Fruit fly (Drosophila melanogaster) whole organism, prepupa: Measurements from ENCODE around the gene Or92a.

Source experiments
- CG10631 ChIP-seq: fragments of 200-800 bp; sonication (Bioruptor generic); optimal IDR thresholded peaks from 2 replicates; lab custom pipeline; 2016; ENCODE audit warnings: missing biosample characterization, missing genetic modification characterization
- CG10669 ChIP-seq: fragments of 200-800 bp; sonication (Bioruptor generic); optimal IDR thresholded peaks from 3 replicates; lab custom pipeline; 2018; ENCODE audit warnings: missing biosample characterization, mild to moderate bottlenecking, missing genetic modification characterization, moderate library complexity
- CG11294 ChIP-seq: fragments of 200-800 bp; sonication (Bioruptor generic); IDR thresholded peaks from 2 replicates; pipeline ENCODE4 v1.3.6; 2022; ENCODE audit warnings: missing biosample characterization, missing genetic modification characterization
- CG11902 ChIP-seq: fragments of 200-800 bp; sonication (Bioruptor generic); optimal IDR thresholded peaks from 3 replicates; lab custom pipeline; 2016; ENCODE audit warnings: missing biosample characterization, missing genetic modification characterization
- CG15336 ChIP-seq: fragments of 200-800 bp; sonication (Bioruptor generic); IDR thresholded peaks from 2 replicates; pipeline ENCODE4 v1.3.6; 2022; ENCODE audit warnings: missing biosample characterization, missing genetic modification characterization
- CG16779 ChIP-seq: fragments of 200-800 bp; sonication (Bioruptor generic); optimal IDR thresholded peaks from 3 replicates; lab custom pipeline; 2017; ENCODE audit warnings: missing biosample characterization, mild to moderate bottlenecking, missing genetic modification characterization
- CG3032 ChIP-seq: fragments of 200-800 bp; optimal IDR thresholded peaks from 2 replicates; lab custom pipeline; 2019; ENCODE audit warnings: missing biosample characterization, mild to moderate bottlenecking, missing genetic modification characterization, moderate library complexity
- CG34406 ChIP-seq: fragments of 200-800 bp; sonication (Bioruptor generic); optimal IDR thresholded peaks from 3 replicates; lab custom pipeline; 2016; ENCODE audit warnings: missing biosample characterization, missing genetic modification characterization
- CG4318 ChIP-seq: fragments of 200-800 bp; sonication (Bioruptor generic); optimal IDR thresholded peaks from 3 replicates; lab custom pipeline; 2017; ENCODE audit warnings: missing biosample characterization, mild to moderate bottlenecking, missing genetic modification characterization
- CG6163 ChIP-seq: fragments of 200-800 bp; sonication (Bioruptor generic); IDR thresholded peaks from 3 replicates; pipeline ENCODE4 v1.3.6; 2022; ENCODE audit warnings: missing biosample characterization, missing genetic modification characterization
- CG6276 ChIP-seq: fragments of 200-800 bp; sonication (Bioruptor generic); optimal IDR thresholded peaks from 2 replicates; lab custom pipeline; 2017; ENCODE audit warnings: missing biosample characterization, mild to moderate bottlenecking, missing genetic modification characterization
- CG6792 ChIP-seq: fragments of 200-800 bp; sonication (Bioruptor generic); optimal IDR thresholded peaks from 3 replicates; lab custom pipeline; 2016; ENCODE audit warnings: missing biosample characterization, missing genetic modification characterization
- CG7368 ChIP-seq: fragments of 200-800 bp; sonication (Bioruptor generic); optimal IDR thresholded peaks from 3 replicates; lab custom pipeline; 2016; ENCODE audit warnings: missing biosample characterization, missing genetic modification characterization
- CG8119 ChIP-seq: fragments of 200-800 bp; sonication (Bioruptor generic); IDR thresholded peaks from 3 replicates; pipeline ENCODE4 v1.3.6; 2022; ENCODE audit warnings: missing biosample characterization, missing genetic modification characterization
- CG8319 ChIP-seq: fragments of 200-800 bp; sonication (Bioruptor generic); optimal IDR thresholded peaks from 3 replicates; lab custom pipeline; 2016; ENCODE audit warnings: missing biosample characterization, missing genetic modification characterization
- CG8632 ChIP-seq: fragments of 200-800 bp; sonication (Bioruptor generic); optimal IDR thresholded peaks from 3 replicates; lab custom pipeline; 2016; ENCODE audit warnings: missing biosample characterization, missing genetic modification characterization
- CG9139 ChIP-seq: fragments of 200-800 bp; sonication (Bioruptor generic); optimal IDR thresholded peaks from 3 replicates; lab custom pipeline; 2017; ENCODE audit warnings: missing biosample characterization, mild to moderate bottlenecking, missing genetic modification characterization
- Eip78C ChIP-seq: fragments of 200-800 bp; sonication (Bioruptor generic); peaks from one replicate; lab custom pipeline; 2016; ENCODE audit warnings: missing biosample characterization, missing genetic modification characterization
- Eip93F ChIP-seq: fragments of 200-800 bp; sonication (Bioruptor generic); optimal IDR thresholded peaks from 2 replicates; lab custom pipeline; 2016; ENCODE audit warnings: missing biosample characterization, mild to moderate bottlenecking, missing genetic modification characterization
- Ets21C ChIP-seq: fragments of 200-800 bp; sonication (Bioruptor generic); optimal IDR thresholded peaks from 3 replicates; lab custom pipeline; 2016; ENCODE audit warnings: missing biosample characterization, missing genetic modification characterization
- Ets96B ChIP-seq: fragments of 200-800 bp; optimal IDR thresholded peaks from 2 replicates; lab custom pipeline; 2019; ENCODE audit warnings: missing biosample characterization, mild to moderate bottlenecking, missing genetic modification characterization, moderate library complexity
- Gug ChIP-seq: fragments of 200-800 bp; sonication (Bioruptor generic); IDR thresholded peaks from 2 replicates; pipeline ENCODE4 v1.3.6; 2022; ENCODE audit warnings: missing biosample characterization, missing genetic modification characterization
- Hr39 ChIP-seq: fragments of 200-800 bp; sonication (Bioruptor generic); optimal IDR thresholded peaks from 2 replicates; lab custom pipeline; 2016; ENCODE audit warnings: missing biosample characterization, missing genetic modification characterization
- Lpt ChIP-seq: fragments of 200-800 bp; sonication (Bioruptor generic); optimal IDR thresholded peaks from 3 replicates; lab custom pipeline; 2016; ENCODE audit warnings: missing biosample characterization, missing genetic modification characterization
- Met ChIP-seq: fragments of 200-800 bp; sonication (Bioruptor generic); optimal IDR thresholded peaks from 3 replicates; lab custom pipeline; 2016; ENCODE audit warnings: missing biosample characterization, missing genetic modification characterization
- OdsH ChIP-seq: fragments of 200-800 bp; sonication (Bioruptor generic); optimal IDR thresholded peaks from 3 replicates; lab custom pipeline; 2016; ENCODE audit warnings: missing biosample characterization, missing genetic modification characterization
- Smox ChIP-seq: fragments of 200-800 bp; sonication (Bioruptor generic); optimal IDR thresholded peaks from 3 replicates; lab custom pipeline; 2016; ENCODE audit warnings: missing biosample characterization, missing genetic modification characterization
- Sox102F ChIP-seq: fragments of 200-800 bp; sonication (Bioruptor generic); optimal IDR thresholded peaks from 2 replicates; lab custom pipeline; 2016; ENCODE audit warnings: missing biosample characterization, mild to moderate bottlenecking, missing genetic modification characterization
- Sox14 ChIP-seq: fragments of 200-800 bp; sonication (Bioruptor generic); optimal IDR thresholded peaks from 3 replicates; lab custom pipeline; 2016; ENCODE audit warnings: missing biosample characterization, missing genetic modification characterization
- acj6 ChIP-seq: fragments of 200-800 bp; sonication (Bioruptor generic); optimal IDR thresholded peaks from 3 replicates; lab custom pipeline; 2016; ENCODE audit warnings: missing biosample characterization, missing genetic modification characterization
- cyc ChIP-seq: fragments of 200-800 bp; sonication (Bioruptor generic); optimal IDR thresholded peaks from 3 replicates; lab custom pipeline; 2016; ENCODE audit warnings: missing biosample characterization, missing genetic modification characterization
- dac ChIP-seq: fragments of 200-800 bp; sonication (Bioruptor generic); optimal IDR thresholded peaks from 2 replicates; lab custom pipeline; 2017; ENCODE audit warnings: missing biosample characterization, mild to moderate bottlenecking, missing genetic modification characterization
- eg ChIP-seq: fragments of 200-800 bp; sonication (Bioruptor generic); IDR thresholded peaks from 3 replicates; pipeline ENCODE4 v1.3.6; 2022; ENCODE audit warnings: missing biosample characterization, missing genetic modification characterization
- fd85E ChIP-seq: fragments of 200-800 bp; sonication (Bioruptor generic); optimal IDR thresholded peaks from 3 replicates; lab custom pipeline; 2016; ENCODE audit warnings: missing biosample characterization, missing genetic modification characterization
- fkh ChIP-seq: fragments of 200-800 bp; sonication (Bioruptor generic); optimal IDR thresholded peaks from 3 replicates; lab custom pipeline; 2017; ENCODE audit warnings: missing biosample characterization, mild to moderate bottlenecking, missing genetic modification characterization, moderate library complexity
- lz ChIP-seq: fragments of 200-800 bp; sonication (Bioruptor generic); optimal IDR thresholded peaks from 3 replicates; lab custom pipeline; 2016; ENCODE audit warnings: missing biosample characterization, missing genetic modification characterization
- net ChIP-seq: fragments of 200-800 bp; sonication (Bioruptor generic); optimal IDR thresholded peaks from 3 replicates; lab custom pipeline; 2016; ENCODE audit warnings: missing biosample characterization, missing genetic modification characterization
- pdm3 ChIP-seq: fragments of 200-800 bp; sonication (Bioruptor generic); optimal IDR thresholded peaks from 3 replicates; lab custom pipeline; 2016; ENCODE audit warnings: missing biosample characterization, missing genetic modification characterization
- ss ChIP-seq, 2 experiments: fragments of 200-800 bp; sonication (Bioruptor generic); optimal IDR thresholded peaks; 2 replicates in 1 of 2; 3 replicates in 1 of 2; lab custom pipeline; 2017 to 2018; ENCODE audit warnings: mild to moderate bottlenecking in 2 of 2, missing biosample characterization in 2 of 2, missing genetic modification characterization in 2 of 2, moderate library complexity in 1 of 2
- vri ChIP-seq: fragments of 200-800 bp; sonication (Bioruptor generic); optimal IDR thresholded peaks from 3 replicates; lab custom pipeline; 2016; ENCODE audit warnings: missing biosample characterization, mild to moderate bottlenecking, missing genetic modification characterization

The Or92a gene

dm6 chr3R:20550632-20551486 lies 46.3 kb downstream of the Or92a start (continued):
- no peak; the same call in 1 of the 2 replicates for TF ChIP-seq CG11294 (GFP tag; lab: Robert Waterston, UW)

- TF ChIP-seq Eip78C (peak; percentile 26), fkh (GFP tag; lab: Kevin White, UChicago) (peak; percentile 89), eg (GFP tag; lab: Robert Waterston, UW) (peak; percentile 48; the same call in 2 of the 3 replicates), pdm3 (GFP tag; lab: Kevin White, UChicago) (no peak)
These were observed 47.0 kb downstream of the Or92a start for dm6 chr3R:20551487-20552079.

dm6 chr3R:20552093-20552492 lies 47.5 kb downstream of the Or92a start, which contains the start of gene Stat92E:
TSS of gene Stat92E (minus strand) at chr3R:20552311.
- TF ChIP-seq Ets21C (GFP tag; lab: Kevin White, UChicago) (no peak), vri (GFP tag; lab: Kevin White, UChicago) (no peak), pdm3 (GFP tag; lab: Kevin White, UChicago) (no peak), lz (GFP tag; lab: Kevin White, UChicago) (no peak), fd85E (GFP tag; lab: Kevin White, UChicago) (no peak), CG7368 (GFP tag; lab: Kevin White, UChicago) (no peak), Eip93F (GFP tag; lab: Kevin White, UChicago) (no peak), CG11902 (GFP tag; lab: Kevin White, UChicago) (no peak), CG15336 (no peak; the same call in 1 of the 2 replicates), Sox102F (GFP tag; lab: Kevin White, UChicago) (no peak), CG8319 (GFP tag; lab: Kevin White, UChicago) (no peak), CG6276 (GFP tag; lab: Kevin White, UChicago) (no peak), Sox14 (GFP tag; lab: Kevin White, UChicago) (no peak), CG4318 (GFP tag; lab: Kevin White, UChicago) (no peak), Ets96B (tag; lab: Kevin White, UChicago) (no peak), net (GFP tag; lab: Kevin White, UChicago) (no peak), CG6163 (no peak), CG34406 (GFP tag; lab: Kevin White, UChicago) (no peak), CG11294 (GFP tag; lab: Robert Waterston, UW) (no peak), ss (GFP tag; optimal IDR thresholded peaks at IDR 0.05; lab: Kevin White, UChicago) (no peak)

- TF ChIP-seq cyc (GFP tag; lab: Kevin White, UChicago) (no peak), CG16779 (tag; lab: Kevin White, UChicago) (no peak), vri (GFP tag; lab: Kevin White, UChicago) (no peak), CG6163 (no peak), Met (GFP tag; lab: Kevin White, UChicago) (no peak), CG6792 (no peak), Lpt (no peak)
These were observed 49.7 kb downstream of the Or92a start, which contains the start of gene att-ORFB for dm6 chr3R:20554300-20554699. TSS of gene att-ORFB (minus strand) at chr3R:20554400.

- TF ChIP-seq Gug (GFP tag; lab: Robert Waterston, UW) (no peak), Hr39 (no peak), CG8632 (GFP tag; lab: Kevin White, UChicago) (no peak), Sox14 (GFP tag; lab: Kevin White, UChicago) (no peak), CG8119 (GFP tag; lab: Robert Waterston, UW) (no peak), CG10631 (GFP tag; lab: Kevin White, UChicago) (no peak), acj6 (GFP tag; lab: Kevin White, UChicago) (no peak), Smox (GFP tag; lab: Kevin White, UChicago) (no peak), Eip78C (peak; percentile 66), dac (GFP tag; lab: Kevin White, UChicago) (no peak), CG11902 (GFP tag; lab: Kevin White, UChicago) (no peak), eg (GFP tag; lab: Robert Waterston, UW) (peak; percentile 61; the same call in 2 of the 3 replicates), Sox102F (GFP tag; lab: Kevin White, UChicago) (no peak), pdm3 (GFP tag; lab: Kevin White, UChicago) (no peak), CG10669 (GFP tag; lab: Kevin White, UChicago) (no peak), CG34406 (GFP tag; lab: Kevin White, UChicago) (no peak), CG3032 (no peak), OdsH (GFP tag; lab: Kevin White, UChicago) (no peak), CG6276 (GFP tag; lab: Kevin White, UChicago) (peak; percentile 35), CG6163 (peak; percentile 62; the same call in 1 of the 3 replicates), CG15336 (no peak), Ets21C (GFP tag; lab: Kevin White, UChicago) (no peak), CG9139 (GFP tag; lab: Kevin White, UChicago) (no peak)
These were observed 50.4 kb downstream of the Or92a start for dm6 chr3R:20555023-20555422.
